Worm (Caenorhabditis elegans) whole organism, L4/young adult: ENCODE measurements around the gene F41E6.1.
"Not testable (repeated sequence)": the region's sequence is repeated elsewhere in the genome, so short reads cannot be mapped to it uniquely, and the experiment has no call there.

ENCODE experiments used
- W03F9.2 ChIP-seq: fragments of 150-350 bp; optimal IDR thresholded peaks from 2 replicates; lab custom pipeline; 2014; ENCODE audit warnings: missing biosample characterization, missing genetic modification characterization
- dao-5 ChIP-seq: sonication (generic microtip); optimal IDR thresholded peaks from 2 replicates; lab custom pipeline; 2016; ENCODE audit warnings: missing genotype, missing genetic modification characterization, moderate library complexity, missing compliant biosample characterization
- him-1 ChIP-seq: sonication (generic microtip); optimal IDR thresholded peaks from 2 replicates; lab custom pipeline; 2016; ENCODE audit warnings: missing genotype, missing genetic modification reagents, missing genetic modification characterization, missing compliant biosample characterization

The F41E6.1 gene

DNA sequence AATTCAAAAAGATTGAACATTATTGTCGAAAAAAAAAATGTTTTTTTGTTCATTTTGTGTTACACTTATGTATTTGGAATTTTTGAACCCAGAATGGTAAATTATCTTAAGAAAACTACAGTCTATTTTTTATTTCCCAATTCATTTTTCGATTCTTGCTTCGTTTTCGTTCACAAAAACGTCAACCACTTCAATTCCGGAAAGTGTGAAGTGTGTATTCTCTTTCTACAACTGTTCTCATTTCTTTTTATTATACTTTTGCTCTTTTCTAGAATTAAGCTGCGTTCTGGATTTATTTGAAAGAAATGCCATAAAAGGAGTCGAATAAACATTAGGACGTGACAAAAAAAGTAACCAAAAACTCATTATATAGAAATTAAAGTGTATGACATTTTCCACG is at the start of gene F41E6.1:
TSS of gene F41E6.1 (plus strand) at position 301 of the 400 bp plus-strand sequence.
- TF ChIP-seq him-1 (tag; lab: Kevin White, UChicago) = no peak
- no peak for TF ChIP-seq dao-5
- no peak for TF ChIP-seq W03F9.2

DNA sequence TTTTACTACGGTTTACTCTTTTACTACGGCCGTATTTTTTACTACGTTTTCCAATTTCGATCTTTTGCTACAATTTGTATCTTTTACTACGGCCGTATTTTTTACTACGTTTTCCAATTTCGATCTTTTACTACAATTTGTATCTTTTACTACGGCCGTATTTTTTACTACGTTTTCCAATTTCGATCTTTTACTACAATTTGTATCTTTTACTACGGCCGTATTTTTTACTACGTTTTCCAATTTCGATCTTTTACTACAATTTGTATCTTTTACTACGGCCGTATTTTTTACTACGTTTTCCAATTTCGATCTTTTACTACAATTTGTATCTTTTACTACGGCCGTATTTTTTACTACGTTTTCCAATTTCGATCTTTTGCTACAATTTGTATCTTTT is 47.7 kb upstream of the F41E6.1 start, which contains the start of gene F25G6.1:
TSS of gene F25G6.1 (plus strand) at position 301 of the 400 bp plus-strand sequence.
- TF ChIP-seq dao-5; him-1 (tag; lab: Kevin White, UChicago); W03F9.2: not testable (repeated sequence)

DNA sequence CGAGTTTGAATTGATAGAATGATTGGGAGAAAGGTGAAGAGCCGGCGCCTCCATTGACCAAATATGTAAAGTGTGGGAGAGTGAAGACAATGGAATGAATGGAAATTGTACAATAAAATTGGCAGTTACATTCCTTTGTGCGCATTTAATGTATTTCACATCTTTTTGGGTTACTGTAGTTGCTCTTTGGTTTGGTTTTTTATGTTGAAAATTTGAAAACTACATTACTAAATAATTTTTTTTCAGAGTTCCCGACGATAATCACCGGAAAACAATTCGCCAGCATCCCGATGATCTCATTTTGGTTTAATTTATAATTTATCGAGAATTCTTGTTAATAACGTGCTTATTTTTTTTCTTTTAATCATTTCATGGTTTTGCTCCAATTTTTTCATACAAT is 41.5 kb upstream of the F41E6.1 start, which contains the start of gene C10B5.1:
TSS of gene C10B5.1 (plus strand) at position 301 of the 400 bp plus-strand sequence.
- TF ChIP-seq W03F9.2 (no peak), him-1 (tag; lab: Kevin White, UChicago) (no peak), dao-5 (no peak)

DNA sequence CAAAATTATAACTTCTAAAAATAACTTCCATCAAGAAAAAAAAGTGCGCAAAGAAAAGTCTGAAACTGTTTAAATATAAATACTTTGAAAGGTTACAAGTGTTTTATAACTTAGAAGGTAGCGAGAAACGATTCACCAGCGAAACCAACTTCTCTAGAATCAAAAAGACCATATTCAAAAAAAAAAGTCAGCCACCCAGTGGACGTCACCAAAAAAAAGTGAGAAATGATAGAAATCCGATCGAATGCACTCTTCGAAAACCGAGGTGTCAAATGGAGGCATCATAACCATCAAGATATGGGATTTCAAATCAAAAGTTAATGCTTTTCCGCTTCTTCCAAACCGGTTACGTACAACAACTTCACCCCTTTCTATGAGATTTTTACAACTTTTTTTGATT is 35.9 kb upstream of the F41E6.1 start:
- TF ChIP-seq dao-5 = no peak
- TF ChIP-seq W03F9.2 = no peak
- no peak for TF ChIP-seq him-1 (tag; lab: Kevin White, UChicago)

DNA sequence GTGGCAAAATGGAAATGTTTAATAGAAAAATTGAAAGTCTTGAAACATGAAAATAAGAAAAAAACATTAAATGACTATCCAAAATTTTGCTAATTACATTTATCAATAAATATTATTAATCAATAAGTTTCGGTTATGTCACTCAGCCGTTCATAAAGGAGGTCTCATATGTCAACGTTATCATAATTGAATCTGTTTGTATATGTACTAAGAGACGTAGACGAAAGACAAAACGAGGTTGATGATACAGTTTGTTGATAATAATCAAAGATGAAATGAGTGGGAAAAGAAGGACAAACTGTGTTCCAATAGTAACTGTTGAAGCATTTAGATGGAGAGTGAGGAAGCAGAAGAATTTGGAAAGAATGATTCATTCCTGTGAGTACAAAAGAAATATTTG is 35.5 kb upstream of the F41E6.1 start:
- TF ChIP-seq him-1 (tag; lab: Kevin White, UChicago) (no peak), W03F9.2 (no peak), dao-5 (no peak)

DNA sequence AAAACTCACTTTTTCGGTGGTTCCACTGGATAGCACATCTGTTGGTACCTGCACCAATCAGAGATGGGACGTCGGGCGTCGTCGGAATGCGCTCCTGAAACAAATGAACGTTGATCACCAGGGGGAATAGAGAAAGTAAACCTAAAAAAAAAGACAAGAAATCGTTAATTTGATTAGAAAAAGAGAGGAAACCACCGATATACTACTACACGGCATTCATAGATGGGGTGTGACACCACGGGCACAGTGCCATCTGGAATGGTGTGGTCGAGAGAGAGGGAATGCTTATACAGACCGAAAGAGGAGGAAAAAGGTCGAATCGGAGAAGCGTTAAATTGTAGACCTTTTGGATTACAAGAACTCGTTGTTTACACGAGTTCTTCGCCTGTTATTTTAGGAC is 34.3 kb upstream of the F41E6.1 start, which contains the start of gene C10B5.3:
TSS of gene C10B5.3 (minus strand) at position 101 of the 400 bp plus-strand sequence.
- TF ChIP-seq dao-5 (no peak), W03F9.2 (no peak), him-1 (tag; lab: Kevin White, UChicago) (no peak)

DNA sequence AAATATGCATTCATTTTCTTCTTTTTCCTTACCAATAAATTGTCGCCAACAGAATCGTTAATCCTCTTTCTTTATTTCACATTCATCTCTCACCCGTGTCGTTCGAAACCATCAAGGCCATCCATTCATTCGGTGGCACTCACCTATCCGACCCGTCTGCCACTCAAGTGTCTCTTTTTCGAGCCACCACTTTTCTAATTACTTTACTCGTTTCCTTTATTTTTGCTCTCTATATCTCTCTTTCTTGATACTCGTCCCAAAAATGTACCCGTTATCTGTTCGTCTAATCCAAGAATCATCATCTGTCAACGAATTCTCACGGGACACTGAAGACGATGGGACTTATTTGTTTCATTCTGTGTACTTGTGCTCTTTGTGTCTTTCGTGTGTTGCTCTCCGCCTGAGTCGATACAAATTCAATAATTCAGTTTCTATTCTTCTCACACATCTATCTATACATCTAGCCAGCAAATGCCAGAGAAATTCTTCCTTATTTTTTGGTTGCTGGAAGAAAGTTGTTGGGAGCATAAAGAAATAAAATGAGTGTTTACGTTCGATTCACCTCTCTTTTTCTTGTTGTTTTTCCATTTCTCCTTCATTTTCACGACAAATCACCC is 29.6 kb upstream of the F41E6.1 start:
- TF ChIP-seq him-1 (tag; lab: Kevin White, UChicago) (no peak), dao-5 (no peak), W03F9.2 (no peak)

DNA sequence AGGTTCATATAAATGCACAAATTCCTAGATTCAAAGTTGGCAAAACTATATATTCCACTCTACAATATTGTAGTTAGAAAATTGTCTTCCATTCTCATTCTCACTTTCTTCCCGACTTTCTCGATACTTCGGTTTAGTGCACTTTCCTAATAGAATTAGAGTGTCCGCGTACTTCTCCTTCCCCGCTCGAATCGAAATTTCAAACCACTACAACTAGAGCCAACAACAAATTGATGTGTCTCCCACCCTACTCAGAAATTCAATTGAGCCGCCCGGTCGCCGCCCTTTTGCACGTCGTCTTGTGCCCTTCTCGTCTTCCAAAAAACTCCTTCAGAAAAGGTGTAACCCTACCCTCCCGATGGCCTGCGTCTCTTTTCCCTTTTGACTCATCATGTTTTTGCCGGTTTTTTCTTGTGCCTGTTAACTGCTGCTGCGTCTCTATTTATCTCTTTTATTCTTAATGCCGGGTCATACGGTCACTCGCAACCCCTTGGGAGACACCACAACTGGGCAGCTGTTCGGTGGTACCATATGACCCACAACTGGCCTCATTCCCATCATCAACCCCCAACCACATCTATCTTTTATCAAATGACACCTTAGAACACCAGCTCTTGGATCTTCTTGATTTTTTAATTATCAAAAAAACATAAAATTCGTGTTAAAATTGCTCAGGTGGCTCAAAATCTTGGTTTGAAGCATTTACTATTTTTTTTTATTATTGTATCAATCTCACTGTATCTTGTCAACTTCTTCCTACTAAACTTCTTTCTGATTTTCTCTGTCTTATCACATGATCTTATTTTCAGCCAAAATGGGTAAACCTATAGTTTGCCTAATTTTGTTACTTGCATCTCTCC is 28.1 kb upstream of the F41E6.1 start, which contains the start of gene tag-196:
TSS of gene tag-196 (plus strand) at position 810 of the 860 bp plus-strand sequence.
- no peak for TF ChIP-seq W03F9.2
- no peak for TF ChIP-seq him-1 (tag; lab: Kevin White, UChicago)
- TF ChIP-seq dao-5 = no peak

DNA sequence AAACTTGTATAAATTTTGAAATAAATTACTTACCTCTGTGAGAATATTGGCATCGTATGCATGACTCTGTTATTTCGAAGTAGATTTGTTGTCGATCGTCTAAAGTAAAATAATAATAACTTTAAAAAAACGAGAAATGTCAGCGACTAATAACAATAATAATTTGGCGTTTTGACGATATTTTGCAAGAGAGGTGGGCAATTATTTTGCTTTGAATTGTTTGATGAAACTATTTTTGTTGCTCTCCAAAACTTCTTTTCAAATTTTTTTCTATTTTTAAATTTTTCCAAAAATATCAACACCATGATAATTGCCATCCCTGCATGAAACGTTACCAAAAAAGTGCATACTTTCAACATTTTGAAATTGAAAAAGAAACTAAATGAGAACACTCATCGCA is 23.2 kb upstream of the F41E6.1 start, which contains the start of gene F41E6.7:
TSS of gene F41E6.7 (minus strand) at position 101 of the 400 bp plus-strand sequence.
- no peak for TF ChIP-seq him-1 (tag; lab: Kevin White, UChicago)

DNA sequence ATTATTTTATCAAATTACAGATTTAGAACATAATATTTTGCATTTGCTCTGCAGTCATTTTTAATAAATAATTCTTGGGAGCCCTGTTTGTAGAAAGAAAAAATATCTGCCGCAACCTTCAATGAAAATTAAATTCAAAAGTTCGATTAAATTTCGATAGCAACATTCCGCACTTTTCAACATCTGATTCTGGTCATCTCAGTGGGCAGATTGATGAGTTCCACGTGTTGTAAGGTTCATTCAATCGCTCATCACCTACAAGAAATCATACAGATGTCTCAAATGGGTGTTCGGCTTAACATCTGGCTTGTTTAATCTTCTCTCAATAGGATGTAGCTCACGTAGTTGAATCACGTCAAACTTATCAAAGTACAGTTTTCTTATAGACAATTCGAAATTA is 22.5 kb upstream of the F41E6.1 start:
- TF ChIP-seq him-1 (tag; lab: Kevin White, UChicago) = no peak

DNA sequence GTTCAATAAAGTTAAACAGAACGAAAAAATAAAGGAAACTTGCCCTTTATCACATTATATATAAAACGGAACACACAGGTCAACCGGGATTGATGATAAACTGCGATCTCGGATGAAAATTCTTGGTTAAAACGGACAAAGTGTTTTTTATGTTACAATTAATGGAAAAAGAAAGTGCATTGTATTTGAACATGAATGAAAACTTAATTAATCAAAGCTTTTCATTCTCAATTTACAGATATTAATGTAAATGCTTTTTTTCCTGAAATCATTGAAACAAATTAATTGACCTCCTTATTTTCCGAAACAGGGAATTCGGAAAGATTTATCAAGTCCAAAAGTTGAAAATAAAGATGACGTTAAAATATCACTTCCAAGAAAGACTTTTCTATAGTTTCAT is 21.0 kb upstream of the F41E6.1 start, which contains the start of gene F41E6.8:
TSS of gene F41E6.8 (minus strand) at position 101 of the 400 bp plus-strand sequence.
- TF ChIP-seq W03F9.2 = no peak
- TF ChIP-seq dao-5 = no peak
- no peak for TF ChIP-seq him-1 (tag; lab: Kevin White, UChicago)

DNA sequence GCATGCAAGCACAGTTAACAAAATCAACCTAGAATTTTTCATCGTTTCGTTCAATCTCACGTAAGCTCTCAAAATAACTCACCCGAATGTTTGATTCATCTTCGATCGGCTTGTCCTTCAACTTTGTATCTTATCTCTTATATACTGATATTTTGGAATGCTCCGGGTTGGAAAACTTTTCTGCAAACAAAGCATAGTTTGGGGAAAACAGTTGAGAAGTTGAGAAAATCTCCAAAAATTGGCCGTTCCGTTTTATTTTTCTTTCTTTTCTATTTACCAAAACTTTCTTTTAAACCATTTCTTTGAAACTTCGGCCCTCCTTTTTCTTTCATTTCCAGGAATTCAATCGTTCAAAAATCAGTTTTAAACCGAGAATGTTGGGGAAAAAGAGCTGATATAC is 19.8 kb upstream of the F41E6.1 start, which contains the start of gene F41E6.15:
TSS of gene F41E6.15 (minus strand) at position 101 of the 400 bp plus-strand sequence.
- TF ChIP-seq him-1 (tag; lab: Kevin White, UChicago) (no peak), dao-5 (no peak), W03F9.2 (no peak)

DNA sequence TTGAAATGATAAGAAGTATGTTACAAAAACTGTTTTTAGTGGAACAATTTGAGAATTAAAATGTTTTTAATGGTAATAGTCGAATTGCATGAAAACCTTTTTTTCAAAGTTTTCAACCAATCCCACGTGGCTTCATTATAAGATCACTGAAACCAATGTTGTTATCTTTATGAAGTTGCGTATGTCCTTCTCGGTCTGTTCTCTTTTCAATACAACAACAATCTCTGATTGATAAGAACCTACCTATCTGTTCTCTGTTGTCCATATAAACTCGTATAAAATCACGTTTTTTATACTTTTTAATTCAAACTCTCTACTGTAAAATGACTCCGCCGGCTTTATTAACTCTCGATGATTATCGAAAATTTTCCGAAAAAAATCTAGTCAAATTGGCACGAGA is 19.1 kb upstream of the F41E6.1 start, which contains the start of gene F41E6.5:
TSS of gene F41E6.5 (plus strand) at position 209 of the 400 bp plus-strand sequence.
- TF ChIP-seq him-1 (tag; lab: Kevin White, UChicago) (no peak), W03F9.2 (no peak), dao-5 (no peak)

DNA sequence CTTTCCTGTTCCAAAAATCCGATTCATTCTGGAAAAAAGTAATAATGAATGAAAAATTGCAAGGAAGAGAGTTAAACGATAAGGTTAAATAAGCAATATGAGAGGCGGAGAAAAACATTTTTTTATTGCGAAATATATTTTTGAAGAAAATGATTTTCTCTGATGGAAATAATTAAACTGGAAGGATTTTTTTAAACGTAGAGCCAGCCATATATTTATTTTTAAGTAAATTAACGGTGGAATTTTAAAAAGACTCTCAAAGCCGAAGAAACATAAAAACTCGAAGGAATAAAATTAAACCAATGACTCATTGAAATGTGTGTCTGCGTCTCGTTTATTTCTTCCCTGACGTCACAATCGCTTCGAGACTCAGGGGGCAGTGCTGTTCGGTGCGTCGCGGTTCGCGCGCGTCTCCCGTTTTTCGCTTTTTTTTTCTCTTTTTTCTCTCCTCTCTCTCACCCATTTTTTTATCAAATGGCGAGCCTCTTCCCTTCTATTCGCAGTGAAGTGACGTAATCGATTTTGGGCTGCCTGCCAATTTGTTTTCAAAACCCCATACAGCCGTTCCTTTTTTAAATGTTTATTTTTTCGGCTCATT is 16.2 kb upstream of the F41E6.1 start, which contains the start of gene vps-60:
TSS of gene vps-60 (minus strand) at position 30 of the 598 bp plus-strand sequence.
- TF ChIP-seq W03F9.2 (peak; percentile 94), dao-5 (no peak), him-1 (tag; lab: Kevin White, UChicago) (peak; percentile 81)
